Fruit fly (Drosophila melanogaster): Measurements from ENCODE around the gene bond.

bond gene

dm6 chr3R:22597344-22597954 lies 47.0 kb downstream of the bond start (continued):
- TF ChIP-seq CG11093 (GFP tag; IDR thresholded peaks at IDR 0.05) (peak; percentile 72; the same call in 2 of the 3 replicates), trem (tag; optimal IDR thresholded peaks at IDR 0.05) (peak; percentile 34), CG7987 (GFP tag; optimal IDR thresholded peaks at IDR 0.05) (no peak), E2f2 (GFP tag; IDR thresholded peaks at IDR 0.05) (peak; percentile 38; the same call in 1 of the 2 replicates), Ptx1 (GFP tag; IDR thresholded peaks at IDR 0.05) (peak; percentile 82), CG8924 (tag; optimal IDR thresholded peaks at IDR 0.05) (peak; percentile 69), fu2 (GFP tag; optimal IDR thresholded peaks at IDR 0.05) (no peak), CG6765 (GFP tag; optimal IDR thresholded peaks at IDR 0.05) (no peak), Camta (GFP tag; optimal IDR thresholded peaks at IDR 0.05) (peak; percentile 67), CG8765 (GFP tag; IDR thresholded peaks at IDR 0.05) (no peak), CG17361 (GFP tag; IDR thresholded peaks at IDR 0.05) (no peak; the same call in 2 of the 3 replicates), caup (GFP tag; optimal IDR thresholded peaks at IDR 0.05; ENCODE audit: severe bottlenecking) (peak; percentile 16), CG13296 (GFP tag; optimal IDR thresholded peaks at IDR 0.05) (no peak), pita (GFP tag; optimal IDR thresholded peaks at IDR 0.05) (no peak), Dbx (GFP tag; IDR thresholded peaks at IDR 0.05) (peak; percentile 55; the same call in 1 of the 3 replicates), CG11723 (GFP tag; optimal IDR thresholded peaks at IDR 0.05) (no peak), sob (GFP tag; IDR thresholded peaks at IDR 0.05) (peak; percentile 70), CG4328 (GFP tag; optimal IDR thresholded peaks at IDR 0.05) (no peak), unc-4 (GFP tag; IDR thresholded peaks at IDR 0.05; ENCODE audit: partially characterized antibody) (no peak), H2.0 (GFP tag; IDR thresholded peaks at IDR 0.05) (peak; percentile 75), da (GFP tag; optimal IDR thresholded peaks at IDR 0.05) (no peak), CG33213 (GFP tag; optimal IDR thresholded peaks at IDR 0.05) (peak; percentile 6), CG15073 (GFP tag; optimal IDR thresholded peaks at IDR 0.05) (no peak), CG30431 (GFP tag; optimal IDR thresholded peaks at IDR 0.05) (peak; percentile 47), Lim3 (GFP tag; IDR thresholded peaks at IDR 0.05) (no peak), lola (GFP tag; optimal IDR thresholded peaks at IDR 0.05) (no peak), CG14965 (GFP tag; optimal IDR thresholded peaks at IDR 0.05; ENCODE audit: borderline replicate concordance) (peak; percentile 21), CG30020 (tag; optimal IDR thresholded peaks at IDR 0.05) (no peak), sens (GFP tag) (peak; percentile 97), wek (GFP tag; optimal IDR thresholded peaks at IDR 0.05) (peak; percentile 33), Trl (optimal IDR thresholded peaks at IDR 0.05) (no peak), Trl (GFP tag; optimal IDR thresholded peaks at IDR 0.05) (peak; percentile 57), B-H1 (GFP tag; IDR thresholded peaks at IDR 0.05) (peak; percentile 78), pros (GFP tag; optimal IDR thresholded peaks at IDR 0.05) (no peak), Kr (GFP tag; optimal IDR thresholded peaks at IDR 0.05) (no peak), rib (GFP tag; IDR thresholded peaks at IDR 0.05) (no peak), Awh (GFP tag; IDR thresholded peaks at IDR 0.05) (peak; percentile 86), tup (GFP tag; optimal IDR thresholded peaks at IDR 0.05) (no peak), klu (GFP tag; IDR thresholded peaks at IDR 0.05) (peak; percentile 47; the same call in 1 of the 2 replicates), chif (GFP tag; optimal IDR thresholded peaks at IDR 0.05) (peak; percentile 56 to 76), jigr1 (GFP tag; IDR thresholded peaks at IDR 0.05) (peak; percentile 60; the same call in 2 of the 3 replicates), ap (GFP tag; IDR thresholded peaks at IDR 0.05) (peak; percentile 62), CG10431 (GFP tag; optimal IDR thresholded peaks at IDR 0.05) (no peak), CG10959 (GFP tag; IDR thresholded peaks at IDR 0.05) (peak; percentile 56), Dll (GFP tag; IDR thresholded peaks at IDR 0.05; ENCODE audit: partially characterized antibody) (no peak), jing (GFP tag; optimal IDR thresholded peaks at IDR 0.05) (no peak), Eip74EF (GFP tag; optimal IDR thresholded peaks at IDR 0.05) (no peak), disco-r (GFP tag; optimal IDR thresholded peaks at IDR 0.05) (no peak), Fer3 (tag; optimal IDR thresholded peaks at IDR 0.05) (no peak), repo (GFP tag; optimal IDR thresholded peaks at IDR 0.05) (peak; percentile 36)

Measured in whole organism, embryonic.